Fruit fly (Drosophila melanogaster): Measurements from ENCODE around the gene dpr19.

The dpr19 gene

DNA sequence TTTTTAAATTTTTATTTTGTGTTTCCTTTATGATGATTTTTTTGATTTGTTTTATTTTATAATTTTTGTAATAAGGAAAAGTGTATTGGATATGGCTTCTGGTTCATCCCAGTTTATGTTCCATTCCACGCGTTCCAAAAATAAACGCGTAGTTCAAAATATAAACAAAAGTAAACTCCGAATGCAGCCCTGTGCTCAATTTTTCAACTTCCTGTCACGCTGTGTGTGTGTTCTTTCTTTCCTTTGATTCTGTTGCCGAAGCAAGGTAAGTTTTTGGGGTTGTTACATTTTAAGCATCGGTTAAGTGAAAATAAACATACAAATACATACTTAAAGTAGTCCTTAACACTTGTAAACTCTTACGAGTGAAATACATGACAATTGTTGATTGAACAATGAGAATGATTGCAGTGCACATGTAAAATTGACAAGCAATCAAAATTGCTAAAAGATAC is 32.2 kb downstream of the dpr19 start, which contains the start of the genes Ip259 and RpS27A (continued):
- no peak for TF ChIP-seq CG11093 (GFP tag; IDR thresholded peaks at IDR 0.05)
- peak; percentile 38; the same call in 1 of the 2 replicates for TF ChIP-seq amos (GFP tag; IDR thresholded peaks at IDR 0.05; ENCODE audit: partially characterized antibody)
- TF ChIP-seq pho (GFP tag; optimal IDR thresholded peaks at IDR 0.05) = peak; percentile 50
- TF ChIP-seq CG8089 (GFP tag; optimal IDR thresholded peaks at IDR 0.05) = peak; percentile 85
- TF ChIP-seq Hmx (GFP tag; optimal IDR thresholded peaks at IDR 0.05) = peak; percentile 6
- TF ChIP-seq CG5245 (GFP tag; optimal IDR thresholded peaks at IDR 0.05) = peak; percentile 7
- TF ChIP-seq Ptx1 (GFP tag; IDR thresholded peaks at IDR 0.05) = peak; percentile 71; the same call in 1 of the 2 replicates
- no peak; the same call in 1 of the 2 replicates for TF ChIP-seq CG10366 (GFP tag; IDR thresholded peaks at IDR 0.05)
- peak; percentile 88 for TF ChIP-seq CG33213 (GFP tag; optimal IDR thresholded peaks at IDR 0.05)
- TF ChIP-seq sr (GFP tag; IDR thresholded peaks at IDR 0.05) = no peak; the same call in 1 of the 3 replicates
- peak; percentile 47 for TF ChIP-seq Atf-2 (GFP tag; optimal IDR thresholded peaks at IDR 0.05)
- peak; percentile 53 for TF ChIP-seq CG8388 (GFP tag; optimal IDR thresholded peaks at IDR 0.05)
- TF ChIP-seq stwl (tag; optimal IDR thresholded peaks at IDR 0.05) = peak; percentile 30
- peak; percentile 40 for TF ChIP-seq BEAF-32 (GFP tag; optimal IDR thresholded peaks at IDR 0.05)
- TF ChIP-seq CG1792 (GFP tag; optimal IDR thresholded peaks at IDR 0.05) = peak; percentile 15
- peak; percentile 67 for TF ChIP-seq CG10543 (GFP tag; optimal IDR thresholded peaks at IDR 0.05)
- TF ChIP-seq lab (GFP tag; optimal IDR thresholded peaks at IDR 0.05) = no peak
- TF ChIP-seq CG9727 (GFP tag; optimal IDR thresholded peaks at IDR 0.05) = peak; percentile 91
- TF ChIP-seq bab2 (GFP tag; optimal IDR thresholded peaks at IDR 0.05) = peak; percentile 1
- TF ChIP-seq Lhr (GFP tag; optimal IDR thresholded peaks at IDR 0.05) = peak; percentile 74
- no peak for TF ChIP-seq CG3726 (GFP tag; IDR thresholded peaks at IDR 0.05)
- TF ChIP-seq psq (GFP tag; optimal IDR thresholded peaks at IDR 0.05) = peak; percentile 27
- TF ChIP-seq fd96Cb (tag; optimal IDR thresholded peaks at IDR 0.05) = peak; percentile 42
- TF ChIP-seq dysf (GFP tag; IDR thresholded peaks at IDR 0.05) = peak; percentile 77; the same call in 1 of the 3 replicates
- peak; percentile 84 for TF ChIP-seq CG18619 (GFP tag; optimal IDR thresholded peaks at IDR 0.05)
- peak; percentile 47; the same call in 2 of the 3 replicates for TF ChIP-seq B-H1 (GFP tag; IDR thresholded peaks at IDR 0.05)
- no peak for TF ChIP-seq CG16813 (GFP tag; IDR thresholded peaks at IDR 0.05; ENCODE audit: partially characterized antibody)
- peak; percentile 57 for TF ChIP-seq CG4854 (GFP tag; optimal IDR thresholded peaks at IDR 0.05)
- peak; percentile 58 for TF ChIP-seq HLH54F (GFP tag; optimal IDR thresholded peaks at IDR 0.05)
- peak; percentile 57; the same call in 1 of the 2 replicates for TF ChIP-seq CG14441 (GFP tag; IDR thresholded peaks at IDR 0.05)
- TF ChIP-seq CG13123 (GFP tag; optimal IDR thresholded peaks at IDR 0.05) = peak; percentile 30
- TF ChIP-seq tna (GFP tag; IDR thresholded peaks at IDR 0.05; ENCODE audit: partially characterized antibody) = no peak; the same call in 1 of the 2 replicates
- TF ChIP-seq CG10431 (GFP tag; optimal IDR thresholded peaks at IDR 0.05) = peak; percentile 63
- TF ChIP-seq Dad (GFP tag; optimal IDR thresholded peaks at IDR 0.05) = peak; percentile 65
- peak; percentile 56 for TF ChIP-seq CG2120 (GFP tag; optimal IDR thresholded peaks at IDR 0.05)
- TF ChIP-seq TFAM (GFP tag; optimal IDR thresholded peaks at IDR 0.05) = no peak
- peak; percentile 78 for TF ChIP-seq CG3847 (GFP tag; IDR thresholded peaks at IDR 0.05)
- TF ChIP-seq hkb (optimal IDR thresholded peaks at IDR 0.05) = no peak
- TF ChIP-seq hkb (GFP tag; IDR thresholded peaks at IDR 0.05) = peak; percentile 68
- peak; percentile 58 for TF ChIP-seq dati (GFP tag; IDR thresholded peaks at IDR 0.05)
- no peak for TF ChIP-seq jigr1 (GFP tag; IDR thresholded peaks at IDR 0.05)
- TF ChIP-seq unpg (GFP tag; optimal IDR thresholded peaks at IDR 0.05) = peak; percentile 76
- peak; percentile 75 for TF ChIP-seq sug (tag; optimal IDR thresholded peaks at IDR 0.05)
- TF ChIP-seq Awh (GFP tag; IDR thresholded peaks at IDR 0.05) = peak; percentile 75
- no peak for TF ChIP-seq unc-4 (GFP tag; IDR thresholded peaks at IDR 0.05; ENCODE audit: partially characterized antibody)
- peak; percentile 74 for TF ChIP-seq emc (GFP tag; optimal IDR thresholded peaks at IDR 0.05)
- no peak for TF ChIP-seq CG17612 (GFP tag; IDR thresholded peaks at IDR 0.05)
- TF ChIP-seq CG9215 (GFP tag; IDR thresholded peaks at IDR 0.05) = no peak
- TF ChIP-seq seq (GFP tag; IDR thresholded peaks at IDR 0.05) = peak; percentile 74
- no peak for TF ChIP-seq CG43689 (GFP tag; IDR thresholded peaks at IDR 0.05)
- no peak for TF ChIP-seq Xrp1 (GFP tag; IDR thresholded peaks at IDR 0.05)
